Fruit fly (Drosophila melanogaster) whole organism: ENCODE results near the gene CG1024.

Source experiments
- CG8478 ChIP-seq: fragments of >200 bp; optimal IDR thresholded peaks from 2 replicates; lab custom pipeline; 2018; ENCODE audit warnings: inconsistent platforms
- Dll ChIP-seq: fragments of >200 bp; optimal IDR thresholded peaks from 2 replicates; lab custom pipeline; 2017
- EcR ChIP-seq, 2 experiments: fragments of >200 bp; optimal IDR thresholded peaks; 2 replicates each; lab custom pipeline; 2017; ENCODE audit warnings: missing biosample characterization in 2 of 2, missing genetic modification characterization in 2 of 2, missing genetic modification reagents in 2 of 2
- pan ChIP-seq: fragments of >200 bp; optimal IDR thresholded peaks from 2 replicates; lab custom pipeline; 2017
- psq ChIP-seq: fragments of >200 bp; optimal IDR thresholded peaks from 2 replicates; lab custom pipeline; 2017

DNA sequence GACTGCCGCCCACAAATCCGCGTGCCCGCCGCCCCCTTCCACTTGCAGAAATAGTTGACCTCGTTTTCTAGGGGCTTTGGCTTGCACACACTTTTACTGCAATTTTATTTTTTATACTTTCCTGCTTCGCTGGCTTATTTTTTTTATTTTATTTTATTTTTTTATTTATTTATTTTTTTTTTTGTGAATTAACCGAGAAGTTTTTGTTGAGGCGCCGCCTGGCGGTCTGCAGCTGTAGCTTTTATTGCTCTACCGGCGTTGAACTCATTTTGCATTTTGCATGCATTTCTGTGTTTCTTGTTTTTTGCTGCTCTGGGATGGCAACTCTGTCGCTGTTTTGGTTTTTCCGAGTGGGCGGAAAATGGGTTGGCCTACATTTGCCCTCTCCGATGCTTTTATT lies 49.6 kb upstream of the CG1024 start:
- TF ChIP-seq CG8478 (lab: Kevin White, UChicago) (no peak), psq (lab: Kevin White, UChicago) (no peak), EcR (GFP tag; optimal IDR thresholded peaks at IDR 0.05; lab: Kevin White, UChicago) (no peak), Dll (lab: Kevin White, UChicago) (no peak), pan (no peak)
